Fruit fly (Drosophila melanogaster) whole organism, embryonic: ENCODE data around the gene CG42486.

Experiments used
- Antp ChIP-seq: fragments of 200-800 bp; sonication (Bioruptor generic); optimal IDR thresholded peaks from 3 replicates; lab custom pipeline; 2016; ENCODE audit warnings: missing biosample characterization, missing genetic modification characterization
- CG10366 ChIP-seq: fragments of 200-800 bp; sonication (Bioruptor generic); IDR thresholded peaks from 2 replicates; pipeline ENCODE4 v1.3.6; 2022; ENCODE audit warnings: missing biosample characterization, missing genetic modification characterization
- CG10543 ChIP-seq: fragments of 200-800 bp; sonication (Bioruptor generic); optimal IDR thresholded peaks from 3 replicates; lab custom pipeline; 2017; ENCODE audit warnings: missing biosample characterization, mild to moderate bottlenecking, missing genetic modification characterization, moderate library complexity
- CG11085 ChIP-seq: fragments of 200-800 bp; sonication (Bioruptor generic); IDR thresholded peaks from 2 replicates; pipeline ENCODE4 v1.3.6; 2022; ENCODE audit warnings: missing biosample characterization, missing genetic modification characterization
- CG11247 ChIP-seq: fragments of 200-800 bp; sonication (Bioruptor generic); IDR thresholded peaks from 2 replicates; pipeline ENCODE4 v1.3.6; 2022; ENCODE audit warnings: missing biosample characterization, missing genetic modification characterization
- CG12104 ChIP-seq: fragments of 200-800 bp; sonication (Bioruptor generic); optimal IDR thresholded peaks from 3 replicates; lab custom pipeline; 2016; ENCODE audit warnings: missing biosample characterization, missing genetic modification characterization
- CG15696 ChIP-seq: fragments of 200-800 bp; sonication (Bioruptor generic); optimal IDR thresholded peaks from 2 replicates; lab custom pipeline; 2019; ENCODE audit warnings: missing biosample characterization, mild to moderate bottlenecking, missing genetic modification characterization, moderate library complexity
- CG18262 ChIP-seq: fragments of 200-800 bp; optimal IDR thresholded peaks from 3 replicates; lab custom pipeline; 2019; ENCODE audit warnings: missing biosample characterization, mild to moderate bottlenecking, missing genetic modification characterization, moderate library complexity
- CG18476 ChIP-seq: fragments of 200-800 bp; sonication (Bioruptor generic); optimal IDR thresholded peaks from 2 replicates; lab custom pipeline; 2016; ENCODE audit warnings: missing biosample characterization, mild to moderate bottlenecking, missing genetic modification characterization
- CG30403 ChIP-seq: fragments of 200-800 bp; sonication (Bioruptor generic); optimal IDR thresholded peaks from 3 replicates; lab custom pipeline; 2016; ENCODE audit warnings: missing biosample characterization, missing genetic modification characterization
- CG4328 ChIP-seq: fragments of 200-800 bp; sonication (Bioruptor generic); optimal IDR thresholded peaks from 3 replicates; lab custom pipeline; 2017; ENCODE audit warnings: missing biosample characterization, missing genetic modification reagents, missing genetic modification characterization
- CG4730 ChIP-seq: fragments of 200-800 bp; sonication (Bioruptor generic); IDR thresholded peaks from 2 replicates; pipeline ENCODE4 v1.3.6; 2022; ENCODE audit warnings: missing biosample characterization, missing genetic modification characterization
- CG7372 ChIP-seq: fragments of 200-800 bp; sonication (Bioruptor generic); IDR thresholded peaks from 2 replicates; pipeline ENCODE4 v1.3.6; 2022; ENCODE audit warnings: missing biosample characterization, missing genetic modification characterization
- CG8944 ChIP-seq: fragments of 200-800 bp; sonication (Bioruptor generic); optimal IDR thresholded peaks from 3 replicates; lab custom pipeline; 2016; ENCODE audit warnings: missing biosample characterization, missing genetic modification characterization
- CHES-1-like ChIP-seq: fragments of 200-800 bp; sonication (Bioruptor generic); optimal IDR thresholded peaks from 2 replicates; lab custom pipeline; 2016; ENCODE audit warnings: missing biosample characterization, missing genetic modification characterization
- CkIIα-i1 ChIP-seq: fragments of 200-800 bp; sonication (Bioruptor generic); IDR thresholded peaks from 2 replicates; pipeline ENCODE4 v1.3.6; 2022; ENCODE audit warnings: missing biosample characterization, missing genetic modification characterization
- D ChIP-seq, 2 experiments: fragments of 200-800 bp in 1 of 2; fragments of >200 bp in 1 of 2; sonication (Bioruptor generic) in 1 of 2; optimal IDR thresholded peaks; 2 replicates in 1 of 2; 3 replicates in 1 of 2; lab custom pipeline; 2017; ENCODE audit warnings: mild to moderate bottlenecking in 1 of 2, missing biosample characterization in 1 of 2, missing genetic modification characterization in 1 of 2, missing genetic modification reagents in 1 of 2
- D19B ChIP-seq: fragments of 200-800 bp; sonication (Bioruptor generic); optimal IDR thresholded peaks from 2 replicates; lab custom pipeline; 2017; ENCODE audit warnings: missing biosample characterization, mild to moderate bottlenecking, missing genetic modification characterization
- Dip3 ChIP-seq: fragments of 200-800 bp; sonication (Bioruptor generic); optimal IDR thresholded peaks from 3 replicates; lab custom pipeline; 2016; ENCODE audit warnings: missing biosample characterization, missing genetic modification characterization
- Drgx ChIP-seq: fragments of 200-800 bp; sonication (Bioruptor generic); IDR thresholded peaks from 2 replicates; pipeline ENCODE4 v1.3.6; 2022; ENCODE audit warnings: missing biosample characterization, missing genetic modification characterization
- E2f1 ChIP-seq: fragments of 200-800 bp; sonication (Bioruptor generic); IDR thresholded peaks from 2 replicates; pipeline ENCODE4 v1.3.6; 2022; ENCODE audit warnings: missing biosample characterization, missing genetic modification characterization
- Ets65A ChIP-seq: fragments of 200-800 bp; sonication (Bioruptor generic); peaks from one replicate; lab custom pipeline; 2016; ENCODE audit warnings: missing biosample characterization, missing genetic modification characterization
- GATAe ChIP-seq: fragments of 200-800 bp; sonication (Bioruptor generic); conservative IDR thresholded peaks from 2 replicates; pipeline ENCODE4 v1.3.6; 2022; ENCODE audit warnings: missing biosample characterization, missing genetic modification characterization
- HLHmδ ChIP-seq: fragments of 200-800 bp; sonication (Bioruptor generic); optimal IDR thresholded peaks from 2 replicates; lab custom pipeline; 2018; ENCODE audit warnings: missing biosample characterization, mild to moderate bottlenecking, missing genetic modification characterization, moderate library complexity
- Hand ChIP-seq: fragments of 200-800 bp; sonication (Bioruptor generic); optimal IDR thresholded peaks from 2 replicates; lab custom pipeline; 2017; ENCODE audit warnings: mild to moderate bottlenecking, missing biosample characterization, missing genetic modification reagents, missing genetic modification characterization
- Jarid2 ChIP-seq: fragments of 200-800 bp; sonication (Bioruptor generic); optimal IDR thresholded peaks from 3 replicates; lab custom pipeline; 2017; ENCODE audit warnings: mild to moderate bottlenecking, missing biosample characterization, missing genetic modification reagents, missing genetic modification characterization
- Oaz ChIP-seq: fragments of 200-800 bp; sonication (Bioruptor generic); IDR thresholded peaks from 2 replicates; pipeline ENCODE4 v1.3.6; 2022; ENCODE audit warnings: missing biosample characterization, missing genetic modification characterization
- Ravus ChIP-seq: fragments of 200-800 bp; sonication (Bioruptor generic); IDR thresholded peaks from 2 replicates; pipeline ENCODE4 v1.3.6; 2022; ENCODE audit warnings: missing biosample characterization, missing genetic modification characterization
- Vsx1 ChIP-seq: fragments of 200-800 bp; sonication (Bioruptor generic); optimal IDR thresholded peaks from 2 replicates; lab custom pipeline; 2017; ENCODE audit warnings: missing biosample characterization, mild to moderate bottlenecking, missing genetic modification characterization, missing genetic modification reagents
- amos ChIP-seq: fragments of 200-800 bp; sonication (Bioruptor generic); IDR thresholded peaks from 2 replicates; pipeline ENCODE4 v1.3.6; 2022; ENCODE audit warnings: missing biosample characterization, missing genetic modification characterization; ENCODE audit not compliant: partially characterized antibody
- ash1 ChIP-seq: fragments of 200-800 bp; sonication (Bioruptor generic); optimal IDR thresholded peaks from 2 replicates; lab custom pipeline; 2018; ENCODE audit warnings: missing biosample characterization, mild to moderate bottlenecking, missing genetic modification characterization
- ato ChIP-seq: fragments of 200-800 bp; sonication (Bioruptor generic); IDR thresholded peaks from 2 replicates; pipeline ENCODE4 v1.3.6; 2022; ENCODE audit warnings: missing biosample characterization, missing genetic modification characterization; ENCODE audit not compliant: partially characterized antibody
- bbx ChIP-seq: fragments of 200-800 bp; sonication (Bioruptor generic); IDR thresholded peaks from 2 replicates; pipeline ENCODE4 v1.3.6; 2022; ENCODE audit warnings: missing biosample characterization, missing genetic modification characterization; ENCODE audit not compliant: partially characterized antibody
- btn ChIP-seq: fragments of 200-800 bp; sonication (Bioruptor generic); optimal IDR thresholded peaks from 2 replicates; lab custom pipeline; 2016; ENCODE audit warnings: missing biosample characterization, missing genetic modification characterization
- cas ChIP-seq: fragments of 200-800 bp; sonication (Bioruptor generic); IDR thresholded peaks from 2 replicates; pipeline ENCODE4 v1.3.6; 2022; ENCODE audit warnings: missing biosample characterization, missing genetic modification characterization
- dysf ChIP-seq: fragments of 200-800 bp; sonication (Bioruptor generic); IDR thresholded peaks from 3 replicates; pipeline ENCODE4 v1.3.6; 2022; ENCODE audit warnings: missing biosample characterization, missing genetic modification characterization
- emc ChIP-seq: fragments of 200-800 bp; sonication (Bioruptor generic); optimal IDR thresholded peaks from 2 replicates; lab custom pipeline; 2016; ENCODE audit warnings: missing biosample characterization, missing genetic modification characterization
- eyg ChIP-seq: fragments of 200-800 bp; sonication (Bioruptor generic); optimal IDR thresholded peaks from 3 replicates; lab custom pipeline; 2016; ENCODE audit warnings: missing biosample characterization, missing genetic modification characterization
- gro ChIP-seq: fragments of 200-800 bp; sonication (Bioruptor generic); optimal IDR thresholded peaks from 2 replicates; lab custom pipeline; 2016; ENCODE audit warnings: missing biosample characterization, missing genetic modification characterization
- h ChIP-seq: fragments of >200 bp; optimal IDR thresholded peaks from 2 replicates; lab custom pipeline; 2017
- her ChIP-seq: fragments of 200-800 bp; sonication (Bioruptor generic); optimal IDR thresholded peaks from 2 replicates; lab custom pipeline; 2016; ENCODE audit warnings: missing biosample characterization, missing genetic modification characterization
- jumu ChIP-seq: fragments of 200-800 bp; sonication (Bioruptor generic); optimal IDR thresholded peaks from 3 replicates; lab custom pipeline; 2016; ENCODE audit warnings: missing biosample characterization, missing genetic modification characterization
- kay ChIP-seq: fragments of 200-800 bp; sonication (Bioruptor generic); optimal IDR thresholded peaks from 2 replicates; lab custom pipeline; 2016; ENCODE audit warnings: missing biosample characterization, missing genetic modification characterization
- ken ChIP-seq: fragments of 200-800 bp; sonication (Bioruptor generic); IDR thresholded peaks from 3 replicates; pipeline ENCODE4 v1.3.6; 2022; ENCODE audit warnings: missing biosample characterization, missing genetic modification characterization
- lilli ChIP-seq: fragments of 200-800 bp; sonication (Bioruptor generic); optimal IDR thresholded peaks from 3 replicates; lab custom pipeline; 2016; ENCODE audit warnings: missing biosample characterization, missing genetic modification characterization
- lov ChIP-seq, 2 experiments: fragments of 200-800 bp in 1 of 2; fragments of >200 bp in 1 of 2; sonication (Bioruptor generic) in 1 of 2; IDR thresholded peaks in 1 of 2; optimal IDR thresholded peaks in 1 of 2; 2 replicates in 1 of 2; 3 replicates in 1 of 2; pipeline versions ENCODE4 v1.3.6 to Lab custom; 2017 to 2022; ENCODE audit warnings: missing biosample characterization in 1 of 2, missing genetic modification characterization in 1 of 2
- nerfin-1 ChIP-seq: fragments of 200-800 bp; sonication (Bioruptor generic); optimal IDR thresholded peaks from 3 replicates; lab custom pipeline; 2019; ENCODE audit warnings: missing biosample characterization, mild to moderate bottlenecking, missing genetic modification characterization, moderate library complexity
- oc ChIP-seq: fragments of 200-800 bp; sonication (Bioruptor generic); optimal IDR thresholded peaks from 2 replicates; lab custom pipeline; 2018; ENCODE audit warnings: missing biosample characterization, mild to moderate bottlenecking, missing genetic modification characterization, moderate library complexity
- pfk ChIP-seq: fragments of 200-800 bp; sonication (Bioruptor generic); optimal IDR thresholded peaks from 2 replicates; lab custom pipeline; 2018; ENCODE audit warnings: missing biosample characterization, mild to moderate bottlenecking, missing genetic modification characterization, moderate library complexity
- salm ChIP-seq: fragments of 200-800 bp; sonication (Bioruptor generic); optimal IDR thresholded peaks from 2 replicates; lab custom pipeline; 2018; ENCODE audit warnings: missing biosample characterization, mild to moderate bottlenecking, missing genetic modification characterization
- sima ChIP-seq: fragments of 200-800 bp; sonication (Bioruptor generic); optimal IDR thresholded peaks from 2 replicates; lab custom pipeline; 2016; ENCODE audit warnings: missing biosample characterization, missing genetic modification characterization

The CG42486 gene

dm6 chr2L:11816376-11816775 is 26.6 kb upstream of the CG42486 start (continued):
- TF ChIP-seq cas (GFP tag; lab: Robert Waterston, UW), result peak; percentile 67
- peak; percentile 31; the same call in 1 of the 2 replicates for TF ChIP-seq Drgx (GFP tag; lab: Robert Waterston, UW)
- peak; percentile 86 for TF ChIP-seq CG15696 (tag; lab: Kevin White, UChicago)
- TF ChIP-seq CG7372 (GFP tag; lab: Robert Waterston, UW), result peak; percentile 80
- peak; percentile 79 for TF ChIP-seq Oaz (GFP tag; lab: Robert Waterston, UW)
- TF ChIP-seq gro, result peak; percentile 74
- TF ChIP-seq CG18262 (tag; lab: Kevin White, UChicago), result peak; percentile 89
- peak; percentile 90 for TF ChIP-seq CG11247
- TF ChIP-seq salm (tag; lab: Kevin White, UChicago), result peak; percentile 75
- peak; percentile 74 for TF ChIP-seq CkIIα-i1 (GFP tag; lab: Robert Waterston, UW)
- peak; percentile 85 for TF ChIP-seq CG10366
- TF ChIP-seq ato (GFP tag; lab: Robert Waterston, UW), result no peak
- peak; percentile 82 for TF ChIP-seq CG11085 (GFP tag; lab: Robert Waterston, UW)
- peak; percentile 79 for TF ChIP-seq Hand (GFP tag; lab: Kevin White, UChicago)
- TF ChIP-seq D19B (GFP tag; lab: Kevin White, UChicago), result peak; percentile 79
- peak; percentile 31; the same call in 1 of the 2 replicates for TF ChIP-seq GATAe
- peak; percentile 84 for TF ChIP-seq ash1 (GFP tag; lab: Kevin White, UChicago)
- peak; percentile 83 for TF ChIP-seq pfk (GFP tag; lab: Kevin White, UChicago)
- TF ChIP-seq Dip3 (GFP tag; lab: Kevin White, UChicago), result peak; percentile 65
- peak; percentile 52 for TF ChIP-seq h (lab: Kevin White, UChicago)
- TF ChIP-seq HLHmδ (GFP tag; lab: Kevin White, UChicago), result peak; percentile 100
- peak; percentile 92 for TF ChIP-seq emc (GFP tag; lab: Kevin White, UChicago)
- peak; percentile 95 for TF ChIP-seq eyg
- TF ChIP-seq btn (GFP tag; lab: Kevin White, UChicago), result peak; percentile 97
- TF ChIP-seq jumu (GFP tag; lab: Kevin White, UChicago), result peak; percentile 82
- TF ChIP-seq D (optimal IDR thresholded peaks at IDR 0.05; lab: Kevin White, UChicago), result no peak
- peak; percentile 98 for TF ChIP-seq D (GFP tag; optimal IDR thresholded peaks at IDR 0.05; lab: Kevin White, UChicago)
- TF ChIP-seq kay, result peak; percentile 40
- peak; percentile 89 for TF ChIP-seq CG12104
- TF ChIP-seq CG4730, result peak; percentile 85
- peak; percentile 75 for TF ChIP-seq lilli
- TF ChIP-seq Vsx1, result peak; percentile 96
- peak; percentile 93 for TF ChIP-seq Antp
- TF ChIP-seq ken (GFP tag; lab: Robert Waterston, UW), result peak; percentile 93
- peak; percentile 97 for TF ChIP-seq CG4328 (GFP tag; lab: Kevin White, UChicago)
- TF ChIP-seq CHES-1-like (GFP tag; lab: Kevin White, UChicago), result peak; percentile 91
- TF ChIP-seq CG18476 (GFP tag; lab: Kevin White, UChicago), result peak; percentile 84
- TF ChIP-seq oc (tag; lab: Kevin White, UChicago), result peak; percentile 88
- TF ChIP-seq sima (GFP tag; lab: Kevin White, UChicago), result peak; percentile 84
- TF ChIP-seq CG10543 (GFP tag; lab: Kevin White, UChicago), result peak; percentile 93
- TF ChIP-seq lov (optimal IDR thresholded peaks at IDR 0.05; lab: Kevin White, UChicago), result no peak
- peak; percentile 99 for TF ChIP-seq lov (GFP tag; IDR thresholded peaks at IDR 0.05; lab: Robert Waterston, UW)
- peak; percentile 99 for TF ChIP-seq Ets65A (GFP tag; lab: Kevin White, UChicago)
- peak; percentile 64 for TF ChIP-seq Ravus (GFP tag; lab: Robert Waterston, UW)
- no peak for TF ChIP-seq bbx (GFP tag; lab: Robert Waterston, UW)
- no peak for TF ChIP-seq amos (GFP tag; lab: Robert Waterston, UW)
- peak; percentile 89 for TF ChIP-seq Jarid2
- TF ChIP-seq CG8944 (GFP tag; lab: Kevin White, UChicago), result peak; percentile 94
- peak; percentile 85 for TF ChIP-seq E2f1 (GFP tag; lab: Robert Waterston, UW)
- TF ChIP-seq her, result peak; percentile 94
- TF ChIP-seq CG30403 (GFP tag; lab: Kevin White, UChicago), result peak; percentile 87
- TF ChIP-seq dysf (GFP tag; lab: Robert Waterston, UW), result peak; percentile 86
- peak; percentile 90 for TF ChIP-seq nerfin-1 (tag; lab: Kevin White, UChicago)
